Worm (Caenorhabditis elegans): ENCODE measurements around the gene F56D6.21.

Gene F56D6.21

ce11 chrIV:3864944-3865343 lies 39.8 kb upstream of the F56D6.21 start, which contains the start of gene aat-8:
Gene aat-8, minus strand, starts transcription at chrIV:3865044.
- TF ChIP-seq ahr-1 (tag; optimal IDR thresholded peaks at IDR 0.05) (no peak), C08G9.2 (tag; optimal IDR thresholded peaks at IDR 0.05) (no peak), hlh-8 (tag; optimal IDR thresholded peaks at IDR 0.05) (no peak)

ce11 chrIV:3866018-3866417 lies 38.7 kb upstream of the F56D6.21 start:
- TF ChIP-seq pha-2 (tag; optimal IDR thresholded peaks at IDR 0.05) (no peak), ets-4 (tag; optimal IDR thresholded peaks at IDR 0.05) (no peak), unc-86 (tag; optimal IDR thresholded peaks at IDR 0.05) (no peak), unc-42 (tag; optimal IDR thresholded peaks at IDR 0.05) (no peak), hlh-8 (tag; optimal IDR thresholded peaks at IDR 0.05) (no peak), sox-4 (tag; optimal IDR thresholded peaks at IDR 0.05) (no peak), F13H6.1 (tag; optimal IDR thresholded peaks at IDR 0.05) (no peak), ceh-45 (GFP tag; IDR thresholded peaks at IDR 0.05) (no peak)

ce11 chrIV:3867252-3867651 lies 37.5 kb upstream of the F56D6.21 start, which contains the start of gene F37C4.4:
Gene F37C4.4, plus strand, starts transcription at chrIV:3867309.
- TF ChIP-seq hlh-15 (tag; optimal IDR thresholded peaks at IDR 0.05) (no peak), ceh-30 (tag; optimal IDR thresholded peaks at IDR 0.05) (no peak), ceh-31 (tag; optimal IDR thresholded peaks at IDR 0.05) (no peak), K02D7.2 (tag; optimal IDR thresholded peaks at IDR 0.05) (no peak), lin-11 (tag; optimal IDR thresholded peaks at IDR 0.05) (no peak), zip-5 (tag; optimal IDR thresholded peaks at IDR 0.05) (no peak), ceh-18 (tag; optimal IDR thresholded peaks at IDR 0.05) (no peak), ztf-16 (tag; optimal IDR thresholded peaks at IDR 0.05) (no peak), K09A11.1 (tag; optimal IDR thresholded peaks at IDR 0.05; ENCODE audit: insufficient read depth) (no peak), rnt-1 (tag; optimal IDR thresholded peaks at IDR 0.05) (no peak), ceh-22 (tag; optimal IDR thresholded peaks at IDR 0.05) (no peak)

ce11 chrIV:3869875-3870274 lies 34.8 kb upstream of the F56D6.21 start:
- TF ChIP-seq elt-4 (tag; optimal IDR thresholded peaks at IDR 0.05) (no peak), ceh-19 (GFP tag; optimal IDR thresholded peaks at IDR 0.05) (no peak), ets-4 (tag; optimal IDR thresholded peaks at IDR 0.05) (no peak), Y22D7AL.16 (tag; optimal IDR thresholded peaks at IDR 0.05) (no peak), ceh-31 (tag; optimal IDR thresholded peaks at IDR 0.05) (no peak)

- no peak for TF ChIP-seq pax-1 (tag; optimal IDR thresholded peaks at IDR 0.05)
- TF ChIP-seq pros-1 (tag; optimal IDR thresholded peaks at IDR 0.05): no peak
- no peak for TF ChIP-seq ceh-18 (tag; optimal IDR thresholded peaks at IDR 0.05)
- no peak for TF ChIP-seq hlh-8 (tag; optimal IDR thresholded peaks at IDR 0.05)
- no peak for TF ChIP-seq dve-1 (tag; optimal IDR thresholded peaks at IDR 0.05)
- TF ChIP-seq dmd-4 (tag; optimal IDR thresholded peaks at IDR 0.05; ENCODE audit: borderline replicate concordance): no peak
- TF ChIP-seq ets-4 (tag; optimal IDR thresholded peaks at IDR 0.05): no peak
- no peak for TF ChIP-seq ceh-22 (tag; optimal IDR thresholded peaks at IDR 0.05)
- TF ChIP-seq pag-3 (tag; optimal IDR thresholded peaks at IDR 0.05; ENCODE audit: borderline replicate concordance): no peak
- no peak for TF ChIP-seq tbx-7 (tag; optimal IDR thresholded peaks at IDR 0.05)
- no peak for TF ChIP-seq sox-2 (GFP tag; IDR thresholded peaks at IDR 0.05)
- TF ChIP-seq unc-86 (tag; optimal IDR thresholded peaks at IDR 0.05): no peak
- no peak for TF ChIP-seq ceh-30 (tag; optimal IDR thresholded peaks at IDR 0.05)
- no peak for TF ChIP-seq npax-4 (tag; optimal IDR thresholded peaks at IDR 0.05)
- TF ChIP-seq odd-2 (tag; optimal IDR thresholded peaks at IDR 0.05): no peak
- TF ChIP-seq ztf-16 (tag; optimal IDR thresholded peaks at IDR 0.05): no peak
- no peak for TF ChIP-seq C38D4.7 (GFP tag; optimal IDR thresholded peaks at IDR 0.05)
Observed at ce11 chrIV:3873195-3873594, 31.5 kb upstream of the F56D6.21 start.

All from whole organism, late embryonic.